Fruit fly (Drosophila melanogaster): ENCODE data around the gene CG32202.

- no peak for TF ChIP-seq CG8478 (optimal IDR thresholded peaks at IDR 0.05)
- no peak for TF ChIP-seq CTCF (optimal IDR thresholded peaks at IDR 0.05)
Observed at dm6 chr3L:18675363-18675866, 6.6 kb upstream of the CG32202 start, which contains the start of the genes GNBP2 and GNBP1.
